Fruit fly (Drosophila melanogaster) whole organism, embryonic: Measurements from ENCODE around the gene Pex2.
A peak's percentile ranks its signal among the peaks of the same experiment; 100 is the strongest.

Source experiments
- Ada2b ChIP-seq: fragments of 200-800 bp; sonication (Bioruptor generic); IDR thresholded peaks from 2 replicates; pipeline ENCODE4 v1.3.6; 2022; ENCODE audit warnings: missing biosample characterization, missing genetic modification characterization
- Antp ChIP-seq: fragments of 200-800 bp; sonication (Bioruptor generic); optimal IDR thresholded peaks from 3 replicates; lab custom pipeline; 2016; ENCODE audit warnings: missing biosample characterization, missing genetic modification characterization
- Asciz ChIP-seq: fragments of 200-800 bp; sonication (Bioruptor generic); optimal IDR thresholded peaks from 2 replicates; lab custom pipeline; 2017; ENCODE audit warnings: missing biosample characterization, mild to moderate bottlenecking, missing genetic modification characterization, missing genetic modification reagents
- BEAF-32 ChIP-seq: fragments of 200-800 bp; sonication (Bioruptor generic); optimal IDR thresholded peaks from 3 replicates; lab custom pipeline; 2017; ENCODE audit warnings: missing biosample characterization, missing genetic modification characterization, mild to moderate bottlenecking, moderate library complexity, missing genetic modification reagents
- CG1024 ChIP-seq: fragments of 200-800 bp; sonication (Bioruptor generic); IDR thresholded peaks from 2 replicates; pipeline ENCODE4 v1.3.6; 2022; ENCODE audit warnings: missing biosample characterization, missing genetic modification characterization
- CG10321 ChIP-seq: fragments of 200-800 bp; sonication (Bioruptor generic); IDR thresholded peaks from 2 replicates; pipeline ENCODE4 v1.3.6; 2022; ENCODE audit warnings: missing biosample characterization, missing genetic modification characterization
- CG10543 ChIP-seq: fragments of 200-800 bp; sonication (Bioruptor generic); optimal IDR thresholded peaks from 3 replicates; lab custom pipeline; 2017; ENCODE audit warnings: missing biosample characterization, mild to moderate bottlenecking, missing genetic modification characterization, moderate library complexity
- CG11560 ChIP-seq: fragments of 200-800 bp; sonication (Bioruptor generic); IDR thresholded peaks from 3 replicates; pipeline ENCODE4 v1.3.6; 2022; ENCODE audit warnings: missing biosample characterization, missing genetic modification characterization
- CG13894 ChIP-seq: fragments of 200-800 bp; sonication (Bioruptor generic); optimal IDR thresholded peaks from 3 replicates; lab custom pipeline; 2018; ENCODE audit warnings: missing biosample characterization, mild to moderate bottlenecking, missing genetic modification characterization, moderate library complexity
- CG14441 ChIP-seq: fragments of 200-800 bp; sonication (Bioruptor generic); IDR thresholded peaks from 2 replicates; pipeline ENCODE4 v1.3.6; 2022; ENCODE audit warnings: missing biosample characterization, missing genetic modification characterization
- CG15011 ChIP-seq: fragments of 200-800 bp; sonication (Bioruptor generic); optimal IDR thresholded peaks from 3 replicates; lab custom pipeline; 2018; ENCODE audit warnings: missing biosample characterization, mild to moderate bottlenecking, missing genetic modification characterization
- CG1529 ChIP-seq: fragments of 200-800 bp; sonication (Bioruptor generic); optimal IDR thresholded peaks from 3 replicates; lab custom pipeline; 2018; ENCODE audit warnings: missing biosample characterization, missing genetic modification characterization
- CG15479 ChIP-seq: fragments of 200-800 bp; sonication (Bioruptor generic); optimal IDR thresholded peaks from 3 replicates; lab custom pipeline; 2019; ENCODE audit warnings: missing biosample characterization, mild to moderate bottlenecking, missing genetic modification characterization, moderate library complexity
- CG15601 ChIP-seq: fragments of 200-800 bp; sonication (Bioruptor generic); optimal IDR thresholded peaks from 3 replicates; lab custom pipeline; 2019; ENCODE audit warnings: missing biosample characterization, mild to moderate bottlenecking, missing genetic modification characterization, moderate library complexity
- CG17385 ChIP-seq: fragments of 200-800 bp; sonication (Bioruptor generic); optimal IDR thresholded peaks from 3 replicates; lab custom pipeline; 2018; ENCODE audit warnings: missing biosample characterization, mild to moderate bottlenecking, missing genetic modification characterization
- CG2712 ChIP-seq: fragments of 200-800 bp; optimal IDR thresholded peaks from 3 replicates; lab custom pipeline; 2019; ENCODE audit warnings: missing biosample characterization, mild to moderate bottlenecking, missing genetic modification characterization, moderate library complexity
- CG2875 ChIP-seq: fragments of 200-800 bp; sonication (Bioruptor generic); optimal IDR thresholded peaks from 2 replicates; lab custom pipeline; 2017; ENCODE audit warnings: missing biosample characterization, mild to moderate bottlenecking, missing genetic modification characterization, missing genetic modification reagents
- CG32532 ChIP-seq: fragments of 200-800 bp; sonication (Bioruptor generic); IDR thresholded peaks from 2 replicates; pipeline ENCODE4 v1.3.6; 2022; ENCODE audit warnings: missing biosample characterization, missing genetic modification characterization
- CG5180 ChIP-seq: fragments of 200-800 bp; sonication (Bioruptor generic); optimal IDR thresholded peaks from 3 replicates; lab custom pipeline; 2017; ENCODE audit warnings: missing biosample characterization, missing genetic modification characterization, mild to moderate bottlenecking, moderate library complexity, missing genetic modification reagents
- CG6254 ChIP-seq: fragments of 200-800 bp; sonication (Bioruptor generic); optimal IDR thresholded peaks from 3 replicates; lab custom pipeline; 2017; ENCODE audit warnings: mild to moderate bottlenecking, missing biosample characterization, missing genetic modification reagents, missing genetic modification characterization
- CG8281 ChIP-seq: fragments of 200-800 bp; sonication (Bioruptor generic); optimal IDR thresholded peaks from 2 replicates; lab custom pipeline; 2018; ENCODE audit warnings: missing biosample characterization, mild to moderate bottlenecking, missing genetic modification characterization, moderate library complexity
- Chrac-16 ChIP-seq: fragments of 200-800 bp; sonication (Bioruptor generic); optimal IDR thresholded peaks from 3 replicates; lab custom pipeline; 2016; ENCODE audit warnings: missing biosample characterization, missing genetic modification characterization
- Dp ChIP-seq: fragments of 200-800 bp; sonication (Bioruptor generic); optimal IDR thresholded peaks from 2 replicates; lab custom pipeline; 2018; ENCODE audit warnings: missing biosample characterization, mild to moderate bottlenecking, missing genetic modification characterization, moderate library complexity
- Ets97D ChIP-seq: fragments of 200-800 bp; sonication (Bioruptor generic); optimal IDR thresholded peaks from 3 replicates; lab custom pipeline; 2016; ENCODE audit warnings: missing biosample characterization, missing genetic modification characterization
- Kr ChIP-seq: fragments of 200-800 bp; sonication (Bioruptor generic); optimal IDR thresholded peaks from 2 replicates; lab custom pipeline; 2017; ENCODE audit warnings: missing biosample characterization, mild to moderate bottlenecking, missing genetic modification characterization
- Lim3 ChIP-seq: fragments of 200-800 bp; sonication (Bioruptor generic); IDR thresholded peaks from 2 replicates; pipeline ENCODE4 v1.3.6; 2022; ENCODE audit warnings: missing biosample characterization, missing genetic modification characterization
- Mes4 ChIP-seq: fragments of 200-800 bp; sonication (Bioruptor generic); optimal IDR thresholded peaks from 2 replicates; lab custom pipeline; 2016; ENCODE audit warnings: missing biosample characterization, missing genetic modification characterization
- Sin3A ChIP-seq: fragments of >200 bp; optimal IDR thresholded peaks from 2 replicates; lab custom pipeline; 2018
- ara ChIP-seq: fragments of 200-800 bp; sonication (Bioruptor generic); IDR thresholded peaks from 2 replicates; pipeline ENCODE4 v1.3.6; 2022; ENCODE audit warnings: missing biosample characterization, missing genetic modification characterization
- btn ChIP-seq: fragments of 200-800 bp; sonication (Bioruptor generic); optimal IDR thresholded peaks from 2 replicates; lab custom pipeline; 2016; ENCODE audit warnings: missing biosample characterization, missing genetic modification characterization
- chinmo ChIP-seq: fragments of 200-800 bp; sonication (Bioruptor generic); IDR thresholded peaks from 4 replicates; pipeline ENCODE4 v1.3.6; 2022; ENCODE audit warnings: missing biosample characterization, missing genetic modification characterization; ENCODE audit not compliant: partially characterized antibody
- corto ChIP-seq: fragments of 200-800 bp; sonication (Bioruptor generic); optimal IDR thresholded peaks from 2 replicates; lab custom pipeline; 2016; ENCODE audit warnings: missing biosample characterization, mild to moderate bottlenecking, missing genetic modification characterization, moderate library complexity
- crc ChIP-seq: fragments of 200-800 bp; sonication (Bioruptor generic); optimal IDR thresholded peaks from 2 replicates; lab custom pipeline; 2016; ENCODE audit warnings: missing biosample characterization, missing genetic modification characterization
- crp ChIP-seq, 2 experiments: fragments of 200-800 bp; sonication (Bioruptor generic); optimal IDR thresholded peaks; 2 replicates in 1 of 2; 3 replicates in 1 of 2; lab custom pipeline; 2017; ENCODE audit warnings: missing biosample characterization in 2 of 2, missing genetic modification characterization in 2 of 2, mild to moderate bottlenecking in 1 of 2, moderate library complexity in 1 of 2
- dimm ChIP-seq: fragments of 200-800 bp; sonication (Bioruptor generic); IDR thresholded peaks from 2 replicates; pipeline ENCODE4 v1.3.6; 2022; ENCODE audit warnings: missing biosample characterization, missing genetic modification characterization
- fd96Cb ChIP-seq: fragments of 200-800 bp; sonication (Bioruptor generic); optimal IDR thresholded peaks from 2 replicates; lab custom pipeline; 2018; ENCODE audit warnings: missing biosample characterization, mild to moderate bottlenecking, missing genetic modification characterization, moderate library complexity
- fru ChIP-seq: fragments of >200 bp; optimal IDR thresholded peaks from 2 replicates; lab custom pipeline; 2017
- gro ChIP-seq: fragments of 200-800 bp; sonication (Bioruptor generic); optimal IDR thresholded peaks from 2 replicates; lab custom pipeline; 2016; ENCODE audit warnings: missing biosample characterization, missing genetic modification characterization
- gt ChIP-seq: fragments of 200-800 bp; sonication (Bioruptor generic); IDR thresholded peaks from 2 replicates; pipeline ENCODE4 v1.3.6; 2022; ENCODE audit warnings: missing biosample characterization, missing genetic modification characterization
- inv ChIP-seq: fragments of 200-800 bp; sonication (Bioruptor generic); IDR thresholded peaks from 2 replicates; pipeline ENCODE4 v1.3.6; 2022; ENCODE audit warnings: missing biosample characterization, missing genetic modification characterization; ENCODE audit not compliant: partially characterized antibody
- lov ChIP-seq, 2 experiments: fragments of 200-800 bp in 1 of 2; fragments of >200 bp in 1 of 2; sonication (Bioruptor generic) in 1 of 2; IDR thresholded peaks in 1 of 2; optimal IDR thresholded peaks in 1 of 2; 2 replicates in 1 of 2; 3 replicates in 1 of 2; pipeline versions ENCODE4 v1.3.6 to Lab custom; 2017 to 2022; ENCODE audit warnings: missing biosample characterization in 1 of 2, missing genetic modification characterization in 1 of 2
- seq ChIP-seq: fragments of 200-800 bp; sonication (Bioruptor generic); IDR thresholded peaks from 2 replicates; pipeline ENCODE4 v1.3.6; 2022; ENCODE audit warnings: missing biosample characterization, missing genetic modification characterization
- slp2 ChIP-seq: fragments of 200-800 bp; sonication (Bioruptor generic); optimal IDR thresholded peaks from 2 replicates; lab custom pipeline; 2016; ENCODE audit warnings: missing biosample characterization, missing genetic modification characterization
- tio ChIP-seq: fragments of 200-800 bp; sonication (Bioruptor generic); optimal IDR thresholded peaks from 2 replicates; lab custom pipeline; 2017; ENCODE audit warnings: missing biosample characterization, missing genetic modification characterization, inconsistent platforms
- tll ChIP-seq, 2 experiments: fragments of 200-800 bp in 1 of 2; fragments of >200 bp in 1 of 2; sonication (Bioruptor generic) in 1 of 2; optimal IDR thresholded peaks; 2 replicates each; lab custom pipeline; 2017 to 2019; ENCODE audit warnings: missing biosample characterization in 2 of 2, missing genetic modification characterization in 2 of 2, mild to moderate bottlenecking in 1 of 2, moderate library complexity in 1 of 2
- tx ChIP-seq: fragments of 200-800 bp; sonication (Bioruptor generic); optimal IDR thresholded peaks from 2 replicates; lab custom pipeline; 2016; ENCODE audit warnings: missing biosample characterization, missing genetic modification characterization
- vnd ChIP-seq: fragments of 200-800 bp; sonication (Bioruptor generic); IDR thresholded peaks from 3 replicates; pipeline ENCODE4 v1.3.6; 2022; ENCODE audit warnings: missing biosample characterization, missing genetic modification characterization; ENCODE audit not compliant: partially characterized antibody

Gene Pex2

dm6 chr3L:8299224-8300130 lies 39.4 kb upstream of the Pex2 start, which contains the start of the genes Arl5 and CG13671 (continued):
- peak; percentile 84; the same call in 2 of the 4 replicates for TF ChIP-seq chinmo (GFP tag; lab: Robert Waterston, UW)
- peak; percentile 84 for TF ChIP-seq CG32532 (GFP tag; lab: Robert Waterston, UW)
- TF ChIP-seq inv (GFP tag; lab: Robert Waterston, UW) = peak; percentile 63
- no peak for TF ChIP-seq CG8281
- peak; percentile 44 for TF ChIP-seq Dp (GFP tag; lab: Kevin White, UChicago)
- TF ChIP-seq CG17385 (GFP tag; lab: Kevin White, UChicago) = peak; percentile 65
- peak; percentile 67 for TF ChIP-seq fd96Cb (tag; lab: Kevin White, UChicago)
- peak; percentile 84 for TF ChIP-seq CG2712
- peak; percentile 62 for TF ChIP-seq tx (GFP tag; lab: Kevin White, UChicago)
- TF ChIP-seq Ada2b (GFP tag; lab: Robert Waterston, UW) = peak; percentile 75
- TF ChIP-seq vnd (GFP tag; lab: Robert Waterston, UW) = peak; percentile 78
- peak in 1 of 2 experiments; percentile 35 for TF ChIP-seq tll (GFP tag; optimal IDR thresholded peaks at IDR 0.05; lab: Kevin White, UChicago)
- no peak for TF ChIP-seq CG15479 (GFP tag; lab: Kevin White, UChicago)
- TF ChIP-seq Ets97D (GFP tag; lab: Kevin White, UChicago) = peak; percentile 77
- no peak for TF ChIP-seq gt (GFP tag; lab: Robert Waterston, UW)
- TF ChIP-seq CG10543 = peak; percentile 60
- peak; percentile 61 for TF ChIP-seq Asciz (GFP tag; lab: Kevin White, UChicago)
- TF ChIP-seq lov (optimal IDR thresholded peaks at IDR 0.05; lab: Kevin White, UChicago) = no peak
- TF ChIP-seq lov (GFP tag; IDR thresholded peaks at IDR 0.05; lab: Robert Waterston, UW) = no peak
- no peak for TF ChIP-seq Kr (GFP tag; lab: Kevin White, UChicago)
- peak; percentile 28 for TF ChIP-seq btn
- peak; percentile 61 for TF ChIP-seq Antp (GFP tag; lab: Kevin White, UChicago)
- TF ChIP-seq tio = no peak
- no peak for TF ChIP-seq CG6254
- TF ChIP-seq seq (GFP tag; lab: Robert Waterston, UW) = peak; percentile 66; the same call in 1 of the 2 replicates
- no peak for TF ChIP-seq CG13894 (tag; lab: Kevin White, UChicago)
- TF ChIP-seq CG11560 (tag; lab: Robert Waterston, UW) = no peak
- TF ChIP-seq Mes4 (GFP tag; lab: Kevin White, UChicago) = peak; percentile 15
- peak; percentile 61 for TF ChIP-seq CG15601 (tag; lab: Kevin White, UChicago)
- no peak for TF ChIP-seq corto (GFP tag; lab: Kevin White, UChicago)
- TF ChIP-seq dimm = no peak
- peak; percentile 10 for TF ChIP-seq CG1529 (GFP tag; lab: Kevin White, UChicago)
- TF ChIP-seq BEAF-32 = peak; percentile 85
- peak; percentile 40 for TF ChIP-seq CG1024 (GFP tag; lab: Robert Waterston, UW)
- TF ChIP-seq crp (GFP tag; optimal IDR thresholded peaks at IDR 0.05; lab: Kevin White, UChicago) = peak in 1 of 2 experiments; percentile 89
- TF ChIP-seq ara (GFP tag; lab: Robert Waterston, UW) = peak; percentile 67; the same call in 1 of the 2 replicates
- no peak for TF ChIP-seq CG5180 (GFP tag; lab: Kevin White, UChicago)
- no peak for TF ChIP-seq slp2 (GFP tag; lab: Kevin White, UChicago)
- 0 out of 2 replicates have a peak, but pooled peaks have one; percentile 28 for TF ChIP-seq CG10321 (GFP tag; lab: Robert Waterston, UW)
- peak; percentile 27 for TF ChIP-seq gro (GFP tag; lab: Kevin White, UChicago)
- TF ChIP-seq fru (lab: Kevin White, UChicago) = no peak
- peak; percentile 74 for TF ChIP-seq CG14441 (GFP tag; lab: Robert Waterston, UW)
- TF ChIP-seq CG2875 (GFP tag; lab: Kevin White, UChicago) = peak; percentile 50
- TF ChIP-seq CG15011 (GFP tag; lab: Kevin White, UChicago) = no peak
- peak; percentile 86 for TF ChIP-seq Chrac-16 (GFP tag; lab: Kevin White, UChicago)
- no peak for TF ChIP-seq Lim3 (GFP tag; lab: Robert Waterston, UW)
- peak; percentile 67 for TF ChIP-seq Sin3A
- TF ChIP-seq crc (GFP tag; lab: Kevin White, UChicago) = no peak
